Worm (Caenorhabditis elegans) whole organism, young adult: ENCODE data around the gene usp-39.
"Not testable (repeated sequence)": the region's sequence is repeated elsewhere in the genome, so short reads cannot be mapped to it uniquely, and the experiment has no call there.

Source experiments
- F52B5.7 ChIP-seq: sonication (generic microtip); optimal IDR thresholded peaks from 2 replicates; lab custom pipeline; 2016; ENCODE audit warnings: mild to moderate bottlenecking, missing genetic modification characterization, missing compliant biosample characterization
- ceh-100 ChIP-seq: fragments of 200-800 bp; sonication (Bioruptor generic); IDR thresholded peaks from 2 replicates; pipeline ENCODE4 v1.3.6; 2022; ENCODE audit warnings: missing genetic modification reagents, missing genetic modification characterization, missing compliant biosample characterization
- dpl-1 ChIP-seq: fragments of 150-350 bp; optimal IDR thresholded peaks from 2 replicates; lab custom pipeline; 2014; ENCODE audit warnings: missing biosample characterization, missing genetic modification reagents, missing genetic modification characterization
- gei-17 ChIP-seq: fragments of 200-800 bp; sonication (Bioruptor generic); optimal IDR thresholded peaks from 2 replicates; lab custom pipeline; 2018; ENCODE audit warnings: mild to moderate bottlenecking, missing genetic modification characterization, missing compliant biosample characterization
- madf-6 ChIP-seq: fragments of 200-800 bp; sonication (Bioruptor generic); IDR thresholded peaks from 2 replicates; pipeline ENCODE4 v1.3.6; 2022; ENCODE audit warnings: missing genetic modification reagents, missing genetic modification characterization, missing compliant biosample characterization
- nhr-120 ChIP-seq: fragments of 200-800 bp; sonication (Bioruptor generic); IDR thresholded peaks from 2 replicates; pipeline ENCODE4 v1.3.6; 2022; ENCODE audit warnings: missing genetic modification characterization, missing compliant biosample characterization
- snpc-3.4 ChIP-seq: sonication (generic microtip); optimal IDR thresholded peaks from 2 replicates; lab custom pipeline; 2017; ENCODE audit warnings: missing genetic modification characterization, mild to moderate bottlenecking, missing compliant biosample characterization, antibody characterized with exemption, moderate library complexity, missing genotype, missing genetic modification reagents
- unc-62 ChIP-seq: fragments of 150-350 bp; optimal IDR thresholded peaks from 2 replicates; lab custom pipeline; 2014; ENCODE audit warnings: missing biosample characterization, missing genetic modification reagents, missing genetic modification characterization

DNA sequence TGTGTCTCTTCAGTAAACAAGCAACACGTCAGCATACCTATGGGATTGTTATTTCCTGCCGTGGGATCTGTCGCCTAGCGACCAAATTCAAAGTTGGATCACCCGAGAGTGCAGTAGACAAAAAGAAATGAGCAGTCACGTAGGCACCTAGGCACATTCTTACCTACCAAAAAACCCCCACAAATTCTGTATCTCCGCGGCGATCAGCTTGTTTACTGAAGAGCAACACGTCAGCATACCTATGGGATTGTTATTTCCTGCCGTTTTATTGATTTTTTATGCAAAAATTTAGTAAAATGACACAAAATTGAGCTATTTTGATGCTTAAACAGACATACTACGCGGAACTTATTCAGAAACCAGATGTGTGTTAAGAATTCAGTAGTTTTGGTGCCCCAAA lies 30.6 kb upstream of the usp-39 start, which contains the start of gene K02F6.5:
- TF ChIP-seq F52B5.7; unc-62; dpl-1 (GFP tag; lab: Kevin White, UChicago); ceh-100 (GFP tag; lab: Robert Waterston, UW); snpc-3.4; madf-6 (GFP tag; lab: Robert Waterston, UW); nhr-120 (GFP tag; lab: Robert Waterston, UW); gei-17 (GFP tag; lab: Kevin White, UChicago): not testable (repeated sequence)
